Fruit fly (Drosophila melanogaster) whole organism, prepupa: ENCODE results near the gene RpL6.

Experiments used
- Blimp-1 ChIP-seq: fragments of 200-800 bp; sonication (Bioruptor generic); optimal IDR thresholded peaks from 3 replicates; lab custom pipeline; 2017; ENCODE audit warnings: missing biosample characterization, missing genetic modification characterization, mild to moderate bottlenecking, moderate library complexity, missing genetic modification reagents
- CG6792 ChIP-seq: fragments of 200-800 bp; sonication (Bioruptor generic); optimal IDR thresholded peaks from 3 replicates; lab custom pipeline; 2016; ENCODE audit warnings: missing biosample characterization, missing genetic modification characterization
- CG8119 ChIP-seq: fragments of 200-800 bp; sonication (Bioruptor generic); IDR thresholded peaks from 3 replicates; pipeline ENCODE4 v1.3.6; 2022; ENCODE audit warnings: missing biosample characterization, missing genetic modification characterization
- Hr38 ChIP-seq: sonication (Bioruptor generic); optimal IDR thresholded peaks from 2 replicates; lab custom pipeline; 2016; ENCODE audit warnings: missing biosample characterization, missing genetic modification characterization
- vri ChIP-seq: fragments of 200-800 bp; sonication (Bioruptor generic); optimal IDR thresholded peaks from 3 replicates; lab custom pipeline; 2016; ENCODE audit warnings: missing biosample characterization, mild to moderate bottlenecking, missing genetic modification characterization

DNA sequence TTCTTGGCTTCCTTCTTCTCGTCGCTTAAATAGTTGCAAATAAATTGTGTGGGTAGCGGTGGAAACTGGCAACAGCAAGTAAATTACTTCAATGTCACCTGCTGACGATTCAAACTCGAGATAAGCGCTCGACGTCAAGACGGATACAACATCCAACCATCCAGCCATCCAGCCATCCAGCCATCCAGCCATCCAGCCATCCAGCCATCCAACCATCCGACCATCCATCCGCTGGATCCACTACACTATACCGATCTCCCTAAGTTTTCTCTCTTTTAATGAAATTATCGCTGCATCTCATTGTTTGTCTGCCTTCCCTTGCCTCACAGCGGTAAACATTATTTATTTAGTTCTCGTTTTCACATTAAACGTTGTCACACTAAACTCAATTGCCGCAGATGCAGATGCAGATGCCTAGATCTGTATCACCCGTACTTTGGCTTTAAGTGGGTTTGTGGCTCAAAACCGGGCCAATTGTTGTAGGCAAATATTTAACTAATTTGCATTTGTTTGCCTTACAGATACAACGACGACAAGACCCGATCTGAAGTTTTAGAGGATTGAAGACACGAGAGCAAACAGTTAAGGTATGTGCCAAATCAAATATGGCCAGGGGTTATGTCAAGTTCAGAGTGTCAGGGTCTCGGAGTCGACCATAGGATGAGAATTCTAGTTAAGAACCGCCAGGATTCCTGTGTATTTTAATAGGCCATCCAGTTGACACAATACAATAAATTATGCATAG is 47.1 kb downstream of the RpL6 start:
- no peak for TF ChIP-seq Hr38 (GFP tag; lab: Kevin White, UChicago)
- no peak for TF ChIP-seq CG6792 (GFP tag; lab: Kevin White, UChicago)
- no peak for TF ChIP-seq Blimp-1
- TF ChIP-seq CG8119 (GFP tag; lab: Robert Waterston, UW): no peak
- TF ChIP-seq vri: no peak
